Worm (Caenorhabditis elegans): ENCODE results near the gene C15B12.8.
A peak's percentile ranks its signal among the peaks of the same experiment; 100 is the strongest.

C15B12.8 gene

DNA sequence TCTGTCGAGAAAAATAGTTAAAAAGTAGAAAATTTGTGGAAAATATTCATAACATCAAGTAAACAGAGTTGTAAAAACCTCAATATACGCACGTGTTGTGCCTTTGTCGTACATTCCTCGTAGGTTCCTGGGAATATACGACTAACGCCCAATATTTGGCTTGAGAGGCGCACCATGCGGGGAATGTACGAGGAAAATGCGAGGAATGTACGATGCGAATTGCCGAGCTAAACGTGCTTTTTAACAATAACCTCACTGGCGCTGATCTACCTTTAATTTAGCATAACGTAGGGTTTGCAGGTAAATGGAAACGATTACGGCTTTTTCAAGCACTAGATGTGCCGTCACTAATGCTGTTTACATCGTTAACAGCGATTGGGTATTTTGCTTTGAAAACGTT lies 5.6 kb upstream of the C15B12.8 start, which contains the start of gene C15B12.9:
Gene C15B12.9 (plus strand): TSS at position 301 of the 400 bp plus-strand sequence.
- TF ChIP-seq fkh-10 (GFP tag; optimal IDR thresholded peaks at IDR 0.05) (no peak), lin-15B (tag; optimal IDR thresholded peaks at IDR 0.05) (no peak), elt-2 (tag; optimal IDR thresholded peaks at IDR 0.05) (no peak), alr-1 (tag; optimal IDR thresholded peaks at IDR 0.05; ENCODE audit: borderline replicate concordance) (no peak), mef-2 (tag; optimal IDR thresholded peaks at IDR 0.05) (no peak), zag-1 (tag; optimal IDR thresholded peaks at IDR 0.05) (no peak), nhr-76 (tag; optimal IDR thresholded peaks at IDR 0.05) (no peak)

DNA sequence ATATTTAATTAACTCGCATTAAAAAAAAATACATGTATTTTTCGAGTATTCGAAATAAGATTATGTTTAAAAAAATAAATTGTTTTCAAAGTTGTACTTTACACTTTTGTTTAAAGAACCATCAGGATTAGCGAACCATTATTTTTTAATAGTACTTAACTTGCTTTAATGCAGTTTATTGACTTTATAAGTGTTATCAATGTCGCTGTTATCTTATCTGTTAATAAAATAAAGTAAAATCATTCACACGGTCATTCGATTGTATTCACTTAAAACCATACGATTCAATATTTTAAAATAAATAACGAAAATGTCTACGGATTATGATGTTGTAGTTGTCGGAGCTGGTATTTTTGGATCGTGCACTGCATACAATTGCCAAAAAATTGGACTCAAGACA lies 2.5 kb downstream of the C15B12.8 start, which contains the start of gene C15B12.1:
Gene C15B12.1 (plus strand): TSS at position 271 of the 400 bp plus-strand sequence.
- TF ChIP-seq egl-13 (tag; optimal IDR thresholded peaks at IDR 0.05) (no peak), ceh-82 (tag; optimal IDR thresholded peaks at IDR 0.05) (no peak), ama-1 (optimal IDR thresholded peaks at IDR 0.05) (no peak), elt-3 (tag; optimal IDR thresholded peaks at IDR 0.05) (peak in 1 of 6 experiments; percentile 9), elt-2 (tag; optimal IDR thresholded peaks at IDR 0.05) (peak; percentile 82), lir-3 (tag; optimal IDR thresholded peaks at IDR 0.05; ENCODE audit: poor library complexity) (no peak), pqm-1 (tag; optimal IDR thresholded peaks at IDR 0.05) (no peak), nhr-47 (tag; optimal IDR thresholded peaks at IDR 0.05) (no peak)

DNA sequence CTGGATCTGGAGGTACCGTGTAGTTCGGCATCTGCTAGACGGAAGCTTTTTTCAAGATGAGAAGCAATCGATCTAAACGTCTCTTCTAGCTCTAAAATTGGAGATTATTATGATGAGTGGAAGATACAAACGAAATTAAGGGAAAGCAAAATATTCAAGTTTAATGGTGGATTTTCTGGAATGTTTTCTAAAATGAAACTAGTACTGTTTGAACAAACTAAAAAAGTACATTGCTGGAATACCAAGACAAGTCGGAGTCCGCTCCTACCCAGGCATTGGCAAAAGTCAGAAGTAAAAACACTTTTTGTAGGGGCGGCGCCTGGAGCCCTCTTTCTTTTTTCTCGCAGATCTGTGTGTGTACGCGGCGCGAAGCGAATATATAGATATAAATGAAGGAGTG lies 10.7 kb downstream of the C15B12.8 start, which contains the start of gene gar-1:
Gene gar-1 (minus strand): TSS at position 101 of the 400 bp plus-strand sequence.
- TF ChIP-seq vab-15 (tag; optimal IDR thresholded peaks at IDR 0.05) (no peak), efl-1 (optimal IDR thresholded peaks at IDR 0.05) (no peak), efl-1 (GFP tag; optimal IDR thresholded peaks at IDR 0.05 in 1 of 2) (peak in 1 of 2 experiments; percentile 61)

DNA sequence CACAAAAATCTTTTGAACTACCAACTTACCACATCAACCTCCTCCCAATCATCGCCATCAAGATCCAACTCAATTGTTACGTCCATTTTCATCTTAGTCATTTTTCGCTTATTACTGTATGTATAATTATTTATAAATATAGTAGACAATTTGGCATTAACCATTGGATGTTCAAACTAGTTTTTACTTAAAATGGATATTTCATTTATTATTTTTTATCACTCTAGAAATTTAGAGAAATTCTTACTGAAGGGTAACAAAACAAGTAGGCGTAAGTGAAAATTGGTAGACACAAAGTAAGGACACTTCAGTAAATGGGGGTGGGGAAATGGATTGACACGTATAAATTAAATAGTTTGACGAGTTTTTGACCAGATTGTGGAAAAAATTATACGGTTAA lies 25.7 kb downstream of the C15B12.8 start, which contains the start of gene actl-1:
Gene actl-1 (minus strand): TSS at position 101 of the 400 bp plus-strand sequence.
- no peak for TF ChIP-seq ceh-8 (GFP tag; optimal IDR thresholded peaks at IDR 0.05)

DNA sequence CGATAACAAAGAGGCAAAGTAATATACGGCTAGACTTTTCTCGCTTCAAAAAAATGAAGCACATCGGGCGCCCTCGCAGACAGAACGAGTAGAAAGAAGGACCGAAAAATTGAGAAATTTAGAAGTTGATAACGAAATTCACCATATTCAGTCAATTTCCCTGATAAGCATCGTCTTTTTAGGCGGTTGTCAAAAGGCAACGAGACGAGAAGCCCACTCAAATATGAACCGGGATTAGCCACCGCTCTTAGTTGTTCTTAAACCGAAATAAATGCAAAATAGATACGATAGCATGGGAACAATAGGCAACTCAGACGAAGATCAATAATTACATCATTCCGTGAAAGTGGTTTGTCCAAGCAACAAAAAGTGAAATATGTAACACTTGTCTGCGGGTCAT lies 29.1 kb downstream of the C15B12.8 start:
- TF ChIP-seq unc-30 (tag; optimal IDR thresholded peaks at IDR 0.05): no peak
- peak; percentile 22 for TF ChIP-seq elt-2 (tag; optimal IDR thresholded peaks at IDR 0.05)

DNA sequence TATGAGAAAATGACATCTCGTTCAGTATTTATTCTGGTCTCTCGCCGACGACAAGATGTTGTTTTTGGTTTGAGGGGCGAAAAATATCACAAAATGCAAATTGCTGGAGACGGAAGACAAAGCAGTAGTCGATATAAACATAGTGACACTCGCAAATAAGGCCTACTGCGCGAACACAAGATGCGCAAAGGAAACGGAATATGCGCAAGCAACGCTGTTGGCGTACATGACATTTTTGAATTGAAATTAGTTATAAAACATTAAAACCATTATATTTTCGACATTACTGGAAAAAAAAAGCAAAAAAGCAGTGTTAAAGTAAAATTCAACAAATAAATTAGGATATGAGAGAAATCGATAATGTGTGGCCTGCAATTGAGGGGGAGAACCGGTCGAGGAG lies 30.9 kb downstream of the C15B12.8 start, which contains the start of gene cdf-1:
Gene cdf-1 (minus strand): TSS at position 136 of the 400 bp plus-strand sequence.
- no peak for TF ChIP-seq irx-1 (tag; optimal IDR thresholded peaks at IDR 0.05)
- TF ChIP-seq xbp-1 (tag; optimal IDR thresholded peaks at IDR 0.05): peak; percentile 54
- TF ChIP-seq nhr-20 (tag; optimal IDR thresholded peaks at IDR 0.05): peak; percentile 29
- peak; percentile 70 for TF ChIP-seq blmp-1 (tag; optimal IDR thresholded peaks at IDR 0.05)
- TF ChIP-seq nhr-71 (tag; optimal IDR thresholded peaks at IDR 0.05): peak; percentile 50
- peak; percentile 1 for TF ChIP-seq unc-130 (tag; optimal IDR thresholded peaks at IDR 0.05)
- TF ChIP-seq C16A3.4 (tag; optimal IDR thresholded peaks at IDR 0.05): peak; percentile 37
- TF ChIP-seq swsn-7 (tag; optimal IDR thresholded peaks at IDR 0.05): peak; percentile 29
- TF ChIP-seq egl-13 (tag; optimal IDR thresholded peaks at IDR 0.05): no peak
- TF ChIP-seq lin-35 (GFP tag; optimal IDR thresholded peaks at IDR 0.05): peak in 1 of 2 experiments; percentile 64
- peak; percentile 50 for TF ChIP-seq lin-13 (GFP tag; optimal IDR thresholded peaks at IDR 0.05)
- no peak for TF ChIP-seq nhr-237 (tag; optimal IDR thresholded peaks at IDR 0.05)
- peak; percentile 45 for TF ChIP-seq snu-23 (GFP tag; optimal IDR thresholded peaks at IDR 0.05)
- TF ChIP-seq skn-1 (tag; optimal IDR thresholded peaks at IDR 0.05): no peak
- TF ChIP-seq lsy-2 (tag; optimal IDR thresholded peaks at IDR 0.05): peak; percentile 14 to 51
- no peak for TF ChIP-seq zip-4 (GFP tag; optimal IDR thresholded peaks at IDR 0.05)
- no peak for TF ChIP-seq hlh-4 (tag; optimal IDR thresholded peaks at IDR 0.05)
- TF ChIP-seq ceh-90 (tag; optimal IDR thresholded peaks at IDR 0.05): no peak
- peak; percentile 14 for TF ChIP-seq nhr-47 (tag; optimal IDR thresholded peaks at IDR 0.05)
- peak; percentile 64 for TF ChIP-seq nhr-85 (tag)
- TF ChIP-seq dpl-1 (GFP tag; optimal IDR thresholded peaks at IDR 0.05): peak in 2 of 3 experiments; percentile 33 to 49
- TF ChIP-seq lin-14 (GFP tag; optimal IDR thresholded peaks at IDR 0.05): peak; percentile 53
- no peak for TF ChIP-seq fkh-8 (tag; optimal IDR thresholded peaks at IDR 0.05)
- TF ChIP-seq ceh-63 (GFP tag; optimal IDR thresholded peaks at IDR 0.05): no peak
- TF ChIP-seq efl-1 (optimal IDR thresholded peaks at IDR 0.05): peak; percentile 6 to 19
- TF ChIP-seq efl-1 (GFP tag; optimal IDR thresholded peaks at IDR 0.05 in 1 of 2): peak in 1 of 2 experiments; percentile 22

Data from whole organism, L1 larva.